Worm (Caenorhabditis elegans) whole organism, late embryonic: ENCODE results near the gene cutl-16.

Experiments used
- C08G9.2 ChIP-seq: sonication (generic microtip); optimal IDR thresholded peaks from 2 replicates; lab custom pipeline; 2016; ENCODE audit warnings: mild to moderate bottlenecking, missing genetic modification characterization, moderate library complexity, missing compliant biosample characterization
- F13H6.1 ChIP-seq: sonication (generic microtip); optimal IDR thresholded peaks from 2 replicates; lab custom pipeline; 2016; ENCODE audit warnings: missing genetic modification characterization, missing compliant biosample characterization
- T23F11.4 ChIP-seq: fragments of 200-800 bp; sonication (Bioruptor generic); optimal IDR thresholded peaks from 2 replicates; lab custom pipeline; 2018; ENCODE audit warnings: mild to moderate bottlenecking, missing genetic modification characterization, missing compliant biosample characterization
- ceh-18 ChIP-seq: sonication (generic microtip); optimal IDR thresholded peaks from 2 replicates; lab custom pipeline; 2016; ENCODE audit warnings: missing genetic modification characterization, missing compliant biosample characterization
- ceh-19 ChIP-seq: fragments of 200-800 bp; sonication (Bioruptor generic); optimal IDR thresholded peaks from 2 replicates; lab custom pipeline; 2018; ENCODE audit warnings: mild to moderate bottlenecking, missing genetic modification characterization, missing compliant biosample characterization
- ceh-2 ChIP-seq: sonication (generic microtip); optimal IDR thresholded peaks from 2 replicates; lab custom pipeline; 2016; ENCODE audit warnings: missing genotype, missing genetic modification characterization, missing compliant biosample characterization
- ceh-22 ChIP-seq: sonication (generic microtip); optimal IDR thresholded peaks from 2 replicates; lab custom pipeline; 2017; ENCODE audit warnings: missing biosample characterization, missing genetic modification characterization
- ceh-30 ChIP-seq: fragments of 150-350 bp; optimal IDR thresholded peaks from 2 replicates; lab custom pipeline; 2014; ENCODE audit warnings: missing biosample characterization, missing genetic modification characterization
- ceh-34 ChIP-seq: sonication (generic microtip); optimal IDR thresholded peaks from 2 replicates; lab custom pipeline; 2016; ENCODE audit warnings: mild to moderate bottlenecking, missing genetic modification characterization, missing compliant biosample characterization
- ceh-6 ChIP-seq: fragments of 200-800 bp; sonication (Bioruptor generic); optimal IDR thresholded peaks from 2 replicates; lab custom pipeline; 2018; ENCODE audit warnings: mild to moderate bottlenecking, missing genetic modification characterization, missing compliant biosample characterization
- ceh-9 ChIP-seq: sonication (generic microtip); optimal IDR thresholded peaks from 2 replicates; lab custom pipeline; 2016; ENCODE audit warnings: mild to moderate bottlenecking, missing genetic modification characterization, inconsistent platforms, missing compliant biosample characterization
- dve-1 ChIP-seq: sonication (generic microtip); optimal IDR thresholded peaks from 2 replicates; lab custom pipeline; 2017; ENCODE audit warnings: antibody characterized with exemption, mild to moderate bottlenecking, missing genetic modification characterization, missing compliant biosample characterization
- ets-4 ChIP-seq: sonication (generic microtip); optimal IDR thresholded peaks from 2 replicates; lab custom pipeline; 2016; ENCODE audit warnings: missing genetic modification characterization, missing compliant biosample characterization
- fkh-6 ChIP-seq: sonication (generic microtip); optimal IDR thresholded peaks from 2 replicates; lab custom pipeline; 2016; ENCODE audit warnings: missing genetic modification characterization, missing compliant biosample characterization
- hlh-6 ChIP-seq: sonication (generic microtip); optimal IDR thresholded peaks from 2 replicates; lab custom pipeline; 2016; ENCODE audit warnings: missing genotype, missing genetic modification characterization, missing compliant biosample characterization
- nfya-1 ChIP-seq: sonication (generic microtip); optimal IDR thresholded peaks from 2 replicates; lab custom pipeline; 2017; ENCODE audit warnings: missing genetic modification characterization, mild to moderate bottlenecking, missing compliant biosample characterization, antibody characterized with exemption, moderate library complexity
- pat-9 ChIP-seq: fragments of 200-800 bp; sonication (Bioruptor generic); optimal IDR thresholded peaks from 2 replicates; lab custom pipeline; 2018; ENCODE audit warnings: mild to moderate bottlenecking, missing genetic modification characterization, moderate library complexity, missing compliant biosample characterization
- pax-1 ChIP-seq: fragments of 150-350 bp; optimal IDR thresholded peaks from 2 replicates; lab custom pipeline; 2014; ENCODE audit warnings: missing biosample characterization, missing genetic modification characterization
- pha-2 ChIP-seq: sonication (generic microtip); optimal IDR thresholded peaks from 2 replicates; lab custom pipeline; 2017; ENCODE audit warnings: mild to moderate bottlenecking, missing genetic modification characterization, missing compliant biosample characterization
- pha-4 ChIP-seq: fragments of 150-350 bp; optimal IDR thresholded peaks from 2 replicates; lab custom pipeline; 2018; ENCODE audit warnings: missing biosample characterization, missing genetic modification reagents, missing genetic modification characterization
- pqm-1 ChIP-seq: sonication (generic microtip); optimal IDR thresholded peaks from 2 replicates; lab custom pipeline; 2016; ENCODE audit warnings: missing genetic modification characterization, missing compliant biosample characterization
- ref-2 ChIP-seq: sonication (generic microtip); optimal IDR thresholded peaks from 2 replicates; lab custom pipeline; 2016; ENCODE audit warnings: missing genetic modification characterization, missing compliant biosample characterization
- rnt-1 ChIP-seq: sonication (generic microtip); optimal IDR thresholded peaks from 2 replicates; lab custom pipeline; 2016; ENCODE audit warnings: missing genetic modification characterization, missing compliant biosample characterization
- sox-2 ChIP-seq: fragments of 200-800 bp; sonication (Bioruptor generic); IDR thresholded peaks from 2 replicates; pipeline ENCODE4 v1.3.6; 2022; ENCODE audit warnings: missing genetic modification reagents, missing genetic modification characterization, missing compliant biosample characterization
- tbx-2 ChIP-seq: sonication (generic microtip); optimal IDR thresholded peaks from 2 replicates; lab custom pipeline; 2016; ENCODE audit warnings: missing genetic modification characterization, missing compliant biosample characterization
- ttx-3 ChIP-seq: sonication (generic microtip); optimal IDR thresholded peaks from 2 replicates; lab custom pipeline; 2016; ENCODE audit warnings: missing genetic modification reagents, missing genetic modification characterization, missing compliant biosample characterization
- unc-3 ChIP-seq, 2 experiments: fragments of 200-800 bp in 1 of 2; sonication (Bioruptor generic) in 1 of 2; sonication (generic microtip) in 1 of 2; conservative IDR thresholded peaks in 1 of 2; optimal IDR thresholded peaks in 1 of 2; 2 replicates each; pipeline versions ENCODE4 v1.3.6 to Lab custom; 2016 to 2022; ENCODE audit warnings: missing compliant biosample characterization in 2 of 2, missing genetic modification characterization in 2 of 2, missing genetic modification reagents in 1 of 2
- unc-42 ChIP-seq: sonication (generic microtip); optimal IDR thresholded peaks from 2 replicates; lab custom pipeline; 2016; ENCODE audit warnings: missing genotype, missing genetic modification characterization, missing compliant biosample characterization
- unc-55 ChIP-seq: sonication (generic microtip); optimal IDR thresholded peaks from 2 replicates; lab custom pipeline; 2017; ENCODE audit warnings: missing biosample characterization, missing genetic modification reagents, missing genetic modification characterization
- zip-5 ChIP-seq: sonication (generic microtip); optimal IDR thresholded peaks from 2 replicates; lab custom pipeline; 2016; ENCODE audit warnings: missing genetic modification characterization, missing compliant biosample characterization

Gene cutl-16

ce11 chrII:6482102-6482501 lies 40.9 kb downstream of the cutl-16 start, which contains the start of gene del-10:
del-10 (minus strand) TSS chrII:6482125.
- TF ChIP-seq F13H6.1 (tag; lab: Kevin White, UChicago), result no peak
- TF ChIP-seq unc-3 (GFP tag; conservative IDR thresholded peaks at IDR 0.05; lab: Robert Waterston, UW), result no peak
- no peak for TF ChIP-seq unc-3 (tag; optimal IDR thresholded peaks at IDR 0.05; lab: Kevin White, UChicago)
- TF ChIP-seq ceh-6 (GFP tag; lab: Kevin White, UChicago), result no peak
- no peak for TF ChIP-seq pat-9 (tag; lab: Kevin White, UChicago)
- no peak for TF ChIP-seq ceh-34 (tag; lab: Kevin White, UChicago)
- TF ChIP-seq sox-2 (GFP tag; lab: Robert Waterston, UW), result no peak
- TF ChIP-seq unc-55 (GFP tag; lab: Kevin White, UChicago), result peak; percentile 39
- peak; percentile 15 for TF ChIP-seq ceh-18 (tag; lab: Kevin White, UChicago)
- TF ChIP-seq, all 69 proteins: peak for 2

DNA sequence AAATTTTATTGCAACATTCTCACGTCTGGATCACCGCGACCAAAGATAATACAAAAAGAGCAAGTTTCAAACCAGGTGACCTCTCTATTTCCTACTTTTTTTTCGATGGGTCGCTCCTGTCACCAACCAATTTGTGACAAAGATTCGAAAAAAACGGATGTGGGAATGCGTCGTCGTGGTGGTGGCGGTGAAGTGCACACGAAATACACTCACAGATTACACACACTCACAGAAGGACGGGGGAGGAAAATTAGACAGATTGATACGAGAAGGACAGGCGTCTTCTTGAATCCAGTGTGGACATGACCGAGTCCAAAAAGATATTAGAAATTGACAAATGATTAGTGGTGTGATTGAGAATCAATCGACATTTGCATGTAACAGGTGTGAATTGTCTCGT lies 41.5 kb downstream of the cutl-16 start:
- no peak for TF ChIP-seq unc-42 (tag; lab: Kevin White, UChicago)
- TF ChIP-seq unc-55 (GFP tag; lab: Kevin White, UChicago), result peak; percentile 50

ce11 chrII:6484876-6485526 lies 43.8 kb downstream of the cutl-16 start, which contains the start of the genes lido-16 and plpp-1.2:
lido-16 (minus strand) TSS chrII:6484976.
plpp-1.2 (plus strand) TSS chrII:6485476.
- no peak for TF ChIP-seq pat-9 (tag; lab: Kevin White, UChicago)
- TF ChIP-seq pax-1 (tag; lab: Kevin White, UChicago), result no peak
- TF ChIP-seq ceh-9 (tag; lab: Kevin White, UChicago), result no peak
- TF ChIP-seq ceh-30 (tag; lab: Kevin White, UChicago), result no peak
- TF ChIP-seq zip-5 (tag; lab: Kevin White, UChicago), result no peak
- TF ChIP-seq fkh-6 (tag; lab: Kevin White, UChicago), result no peak
- no peak for TF ChIP-seq ceh-2 (tag; lab: Kevin White, UChicago)

DNA sequence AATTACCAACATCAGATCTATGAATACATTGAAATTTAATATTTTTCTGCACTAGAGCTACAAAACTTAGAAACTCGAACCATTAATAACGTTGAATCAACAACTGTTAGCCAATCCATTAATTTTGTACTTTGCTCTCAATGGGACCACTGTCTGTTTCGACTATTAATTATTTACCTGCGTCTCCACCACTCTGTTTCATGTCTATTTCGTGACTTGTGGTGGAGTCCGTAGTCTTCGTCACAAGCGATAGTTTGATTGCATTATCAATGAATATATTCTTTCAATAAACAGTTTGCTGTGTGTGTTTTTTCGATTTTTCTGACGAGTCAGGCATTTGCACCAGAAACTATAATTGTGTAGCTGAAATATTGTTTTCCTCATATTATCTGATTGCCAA lies 45.1 kb downstream of the cutl-16 start:
- TF ChIP-seq unc-55 (GFP tag; lab: Kevin White, UChicago), result peak; percentile 31
- TF ChIP-seq ttx-3, result no peak
- TF ChIP-seq rnt-1, result peak; percentile 16

- no peak for TF ChIP-seq zip-5 (tag; lab: Kevin White, UChicago)
- no peak for TF ChIP-seq ets-4 (tag; lab: Kevin White, UChicago)
- TF ChIP-seq pha-2 (tag; lab: Kevin White, UChicago), result no peak
- no peak for TF ChIP-seq dve-1
- no peak for TF ChIP-seq ref-2 (tag; lab: Kevin White, UChicago)
- TF ChIP-seq T23F11.4 (GFP tag; lab: Kevin White, UChicago), result no peak
- TF ChIP-seq C08G9.2 (tag; lab: Kevin White, UChicago), result no peak
- peak; percentile 8 for TF ChIP-seq tbx-2 (tag; lab: Kevin White, UChicago)
- no peak for TF ChIP-seq ceh-30 (tag; lab: Kevin White, UChicago)
- TF ChIP-seq pqm-1 (tag; lab: Kevin White, UChicago), result no peak
- no peak for TF ChIP-seq pha-4
- peak; percentile 79 for TF ChIP-seq nfya-1
- TF ChIP-seq, all 69 proteins: peak for 2
Observed at ce11 chrII:6489711-6490184, 48.5 kb downstream of the cutl-16 start, which contains the start of the genes snr-3 and rsp-5. snr-3 (minus strand) TSS chrII:6489761. rsp-5 (plus strand) TSS chrII:6490165.

ce11 chrII:6491187-6491586 lies 50.0 kb downstream of the cutl-16 start:
- TF ChIP-seq ceh-22 (tag; lab: Kevin White, UChicago) (no peak), unc-55 (GFP tag; lab: Kevin White, UChicago) (no peak), C08G9.2 (tag; lab: Kevin White, UChicago) (no peak), hlh-6 (tag; lab: Kevin White, UChicago) (no peak), T23F11.4 (GFP tag; lab: Kevin White, UChicago) (no peak), ceh-19 (GFP tag; lab: Kevin White, UChicago) (no peak)
